Worm (Caenorhabditis elegans) whole organism, early embryonic: ENCODE results near the gene rpoa-1.

Source experiments
- B0310.2 ChIP-seq: sonication (generic microtip); optimal IDR thresholded peaks from 2 replicates; lab custom pipeline; 2016; ENCODE audit warnings: mild to moderate bottlenecking, missing genetic modification characterization, missing compliant biosample characterization
- aly-1 ChIP-seq: sonication (generic microtip); optimal IDR thresholded peaks from 2 replicates; lab custom pipeline; 2016; ENCODE audit warnings: missing genetic modification characterization, missing compliant biosample characterization
- ama-1 ChIP-seq: fragments of 150-350 bp; optimal IDR thresholded peaks from 2 replicates; lab custom pipeline; 2014
- ceh-13 ChIP-seq: fragments of 200-800 bp; sonication (Bioruptor generic); optimal IDR thresholded peaks from 2 replicates; lab custom pipeline; 2018; ENCODE audit warnings: mild to moderate bottlenecking, missing genetic modification characterization, missing compliant biosample characterization
- flt-1 ChIP-seq: fragments of 200-800 bp; sonication (Bioruptor generic); IDR thresholded peaks from 2 replicates; pipeline ENCODE4 v1.3.6; 2022; ENCODE audit warnings: missing genetic modification characterization, missing compliant biosample characterization
- hmbx-1 ChIP-seq: sonication (generic microtip); optimal IDR thresholded peaks from 2 replicates; lab custom pipeline; 2016; ENCODE audit warnings: mild to moderate bottlenecking, missing genetic modification characterization, missing compliant biosample characterization
- hmg-4 ChIP-seq: fragments of 200-800 bp; sonication (Bioruptor generic); optimal IDR thresholded peaks from 2 replicates; lab custom pipeline; 2018; ENCODE audit warnings: mild to moderate bottlenecking, missing genetic modification characterization, missing compliant biosample characterization
- hnd-1 ChIP-seq: sonication (generic microtip); optimal IDR thresholded peaks from 2 replicates; lab custom pipeline; 2016; ENCODE audit warnings: missing genetic modification characterization, missing compliant biosample characterization
- pes-1 ChIP-seq: fragments of 200-800 bp; sonication (Bioruptor generic); IDR thresholded peaks from 2 replicates; pipeline ENCODE4 v1.3.6; 2022; ENCODE audit warnings: missing genetic modification reagents, missing genetic modification characterization, missing compliant biosample characterization
- scrt-1 ChIP-seq: fragments of 200-800 bp; sonication (Bioruptor generic); IDR thresholded peaks from 2 replicates; pipeline ENCODE4 v1.3.6; 2022; ENCODE audit warnings: missing genetic modification characterization, missing compliant biosample characterization
- tra-4 ChIP-seq: sonication (generic microtip); optimal IDR thresholded peaks from 2 replicates; lab custom pipeline; 2017; ENCODE audit warnings: missing genetic modification characterization, missing compliant biosample characterization

Gene rpoa-1

ce11 chrII:13627001-13627400 lies 67.6 kb downstream of the rpoa-1 start, which contains the start of gene gst-19:
gst-19 (minus strand) TSS chrII:13627145.
- TF ChIP-seq pes-1 (GFP tag; lab: Robert Waterston, UW) (no peak), aly-1 (tag; lab: Kevin White, UChicago) (no peak), ceh-13 (GFP tag; lab: Kevin White, UChicago) (no peak), ama-1 (lab: Kevin White, UChicago) (no peak)

- TF ChIP-seq hmg-4 (GFP tag; lab: Kevin White, UChicago) (no peak), B0310.2 (no peak), flt-1 (GFP tag; lab: Robert Waterston, UW) (no peak), hmbx-1 (tag; lab: Kevin White, UChicago) (no peak), ama-1 (lab: Kevin White, UChicago) (no peak), tra-4 (tag; lab: Kevin White, UChicago) (no peak), hnd-1 (no peak), scrt-1 (GFP tag; lab: Robert Waterston, UW) (no peak)
These were observed 70.3 kb downstream of the rpoa-1 start, which contains the start of gene gst-16 for ce11 chrII:13624330-13624729. gst-16 (minus strand) TSS chrII:13624440.
